Fruit fly (Drosophila melanogaster): ENCODE measurements around the gene ndl.

Gene ndl

DNA sequence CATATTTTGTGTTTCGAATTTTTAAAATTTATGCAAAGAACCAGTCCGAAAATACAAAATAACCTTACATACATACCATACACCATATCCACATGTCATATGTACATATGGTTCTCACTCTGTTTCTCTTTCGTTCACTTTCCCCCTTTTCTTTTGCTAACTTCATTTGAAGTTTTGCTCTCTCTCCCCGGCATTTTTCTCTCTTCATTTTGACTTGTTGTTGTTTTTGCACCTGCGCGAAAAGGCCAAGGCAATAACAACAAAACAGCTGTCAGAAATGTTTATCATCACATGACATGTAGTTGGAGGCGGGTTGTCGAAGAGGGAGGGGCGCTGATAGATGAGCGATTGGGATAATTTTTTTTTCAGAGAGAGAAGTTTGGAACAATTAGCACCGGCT lies 50.7 kb downstream of the ndl start:
- TF ChIP-seq CTCF (optimal IDR thresholded peaks at IDR 0.05) (no peak), CG8478 (optimal IDR thresholded peaks at IDR 0.05) (no peak)

DNA sequence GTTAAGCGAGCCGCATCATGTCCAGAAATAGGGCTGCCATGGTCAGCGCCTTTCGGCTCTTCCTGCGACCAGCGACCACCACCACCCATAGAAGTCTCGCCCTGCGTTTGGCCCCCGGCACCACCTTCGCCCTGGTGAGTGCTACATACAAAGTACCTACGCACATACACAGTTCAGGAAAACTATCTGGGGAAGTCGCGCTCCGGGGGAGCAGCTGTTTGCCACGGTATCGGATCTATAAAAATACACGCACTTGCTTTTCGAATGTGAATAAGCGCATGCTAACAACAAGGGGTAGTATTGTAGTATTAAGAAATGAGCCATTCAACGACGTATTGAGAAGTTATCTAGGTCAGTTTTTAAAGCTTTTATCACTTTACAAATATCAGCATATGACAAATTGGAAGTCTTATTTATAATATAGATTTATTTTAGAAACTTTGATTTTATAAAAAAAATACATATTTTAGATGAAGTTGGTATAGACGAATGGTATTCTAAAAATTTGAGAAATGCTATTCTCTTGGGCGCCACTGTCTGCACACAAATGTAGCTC lies 51.3 kb downstream of the ndl start:
- TF ChIP-seq CTCF (optimal IDR thresholded peaks at IDR 0.05) (no peak), CG8478 (optimal IDR thresholded peaks at IDR 0.05) (no peak)

DNA sequence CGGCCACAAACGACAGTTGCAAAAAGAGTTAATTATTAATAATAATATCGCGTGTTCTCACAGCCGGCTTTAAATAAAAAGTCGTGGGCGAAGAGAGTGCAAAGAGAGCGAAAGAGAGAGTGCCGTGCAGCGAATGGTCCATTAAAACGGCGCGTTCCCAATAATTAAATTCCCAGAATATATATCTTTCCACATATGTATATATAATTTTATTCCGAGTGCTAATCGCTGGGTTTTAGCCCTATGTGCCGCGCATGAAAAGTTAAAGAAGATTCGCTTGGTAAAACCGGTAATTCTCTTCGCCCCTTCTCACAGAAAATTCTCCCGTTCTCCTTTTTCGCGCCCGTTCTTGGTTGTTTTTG lies 52.2 kb downstream of the ndl start:
- TF ChIP-seq CTCF (optimal IDR thresholded peaks at IDR 0.05) (no peak), CG8478 (optimal IDR thresholded peaks at IDR 0.05) (no peak)

DNA sequence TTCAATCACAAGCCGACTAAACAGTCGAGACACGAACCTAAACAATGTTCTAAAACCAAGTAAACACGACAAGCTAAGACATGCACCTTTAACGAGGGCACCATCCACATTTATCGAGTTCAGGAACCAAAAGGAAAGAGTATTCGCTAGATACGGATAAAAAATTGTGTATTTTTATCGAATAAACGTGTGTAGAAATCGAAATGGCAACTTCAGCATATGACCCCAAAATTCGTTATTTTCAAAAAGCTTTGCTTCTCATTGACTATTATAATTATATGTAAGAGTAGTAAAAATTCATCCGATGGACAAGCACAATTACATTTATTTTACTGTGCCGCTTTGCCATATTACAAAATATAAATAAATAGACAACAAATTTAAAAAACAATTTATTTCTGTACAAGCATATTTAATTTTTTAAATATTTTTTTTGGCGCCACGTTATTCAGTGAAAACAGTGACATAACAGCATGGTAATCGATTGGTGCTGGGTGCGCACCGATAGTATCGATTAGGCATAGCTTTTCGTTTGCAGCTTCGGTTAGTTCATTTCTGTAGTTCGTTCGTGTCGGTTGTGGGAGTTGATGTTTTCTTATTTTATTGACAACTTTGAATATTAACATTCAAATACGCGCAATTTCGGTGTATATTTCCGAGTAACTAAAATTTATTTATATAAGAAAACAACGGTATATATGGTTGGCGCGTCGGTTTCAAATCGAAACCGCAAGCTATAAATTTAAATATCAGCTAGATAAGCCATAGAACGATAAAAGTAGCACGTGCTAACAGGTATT lies 52.8 kb downstream of the ndl start, which contains the start of gene MCU:
Gene MCU (plus strand): TSS at position 561 of the 800 bp plus-strand sequence.
- no peak for TF ChIP-seq CG8478 (optimal IDR thresholded peaks at IDR 0.05)
- TF ChIP-seq CTCF (optimal IDR thresholded peaks at IDR 0.05) = peak; percentile 76 to 81

All from S2 (cell line).